Fruit fly (Drosophila melanogaster): ENCODE results near the gene CG5087.

DNA sequence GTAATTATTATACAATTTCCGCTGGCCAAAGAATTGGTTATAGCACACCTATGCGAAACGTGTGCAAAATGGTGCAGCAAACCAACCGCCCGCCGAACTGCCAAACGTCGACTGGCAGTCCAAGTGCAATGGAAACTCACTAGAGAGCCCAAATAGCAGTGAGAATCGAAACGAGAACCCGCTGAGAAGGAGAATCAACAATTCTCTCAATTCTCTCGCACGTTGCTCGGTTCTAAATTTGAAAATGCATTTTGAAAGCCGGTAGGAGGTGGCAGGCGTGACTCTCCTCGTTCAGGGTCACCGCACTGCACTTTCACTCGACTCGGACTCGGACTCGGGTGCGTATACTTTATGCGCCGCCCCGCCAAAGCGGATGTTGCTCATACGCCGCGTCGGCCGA lies 18.2 kb upstream of the CG5087 start, which contains the start of gene CG5644:
- no peak for TF ChIP-seq pan (optimal IDR thresholded peaks at IDR 0.05)
- no peak for TF ChIP-seq psq (optimal IDR thresholded peaks at IDR 0.05)
- TF ChIP-seq usp (GFP tag; optimal IDR thresholded peaks at IDR 0.05) = no peak

All from whole organism.